Fruit fly (Drosophila melanogaster): ENCODE results near the gene Acbp3.

Gene Acbp3

DNA sequence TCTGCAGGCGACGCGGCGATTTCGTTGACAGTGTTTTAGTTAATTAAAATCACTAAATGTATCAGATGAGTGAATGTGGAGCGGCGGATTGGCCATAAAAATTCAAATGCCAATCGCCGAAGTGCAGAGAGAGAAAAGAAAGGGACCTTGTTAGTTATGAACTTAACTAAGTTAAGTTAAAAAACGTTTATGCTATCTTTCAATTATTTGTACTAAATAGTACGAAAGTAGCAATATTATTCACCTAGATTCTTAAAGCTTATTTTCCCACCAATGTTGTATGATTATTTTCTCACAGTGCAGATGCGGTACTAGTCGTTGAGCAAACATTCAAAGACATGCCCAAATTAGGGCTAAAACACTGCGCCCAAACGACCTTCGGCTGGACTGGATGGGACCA, 39.9 kb upstream of the Acbp3 start (continued):
- peak; percentile 56 for TF ChIP-seq CG4730 (GFP tag; IDR thresholded peaks at IDR 0.05)
- no peak for TF ChIP-seq Hand (GFP tag; optimal IDR thresholded peaks at IDR 0.05)
- no peak for TF ChIP-seq CG15601 (tag; optimal IDR thresholded peaks at IDR 0.05)
- peak; percentile 48 for TF ChIP-seq Hmr (GFP tag; optimal IDR thresholded peaks at IDR 0.05)
- peak in 1 of 2 experiments; percentile 74 for TF ChIP-seq Hr51 (GFP tag; optimal IDR thresholded peaks at IDR 0.05)
- TF ChIP-seq CG31441 (GFP tag; IDR thresholded peaks at IDR 0.05): peak; percentile 81
- no peak for TF ChIP-seq Opbp (GFP tag; IDR thresholded peaks at IDR 0.05; ENCODE audit: partially characterized antibody)
- TF ChIP-seq Mes4 (GFP tag; optimal IDR thresholded peaks at IDR 0.05): no peak
- peak; percentile 59 for TF ChIP-seq onecut (GFP tag; IDR thresholded peaks at IDR 0.05)
- peak; percentile 79 for TF ChIP-seq ttk (GFP tag; IDR thresholded peaks at IDR 0.05)
- TF ChIP-seq klu (GFP tag; IDR thresholded peaks at IDR 0.05): peak; percentile 37; the same call in 1 of the 2 replicates
- no peak for TF ChIP-seq Doc3 (GFP tag; IDR thresholded peaks at IDR 0.05; ENCODE audit: partially characterized antibody)
- TF ChIP-seq ATbp (GFP tag; optimal IDR thresholded peaks at IDR 0.05): peak; percentile 41
- TF ChIP-seq CG1233 (GFP tag; optimal IDR thresholded peaks at IDR 0.05): peak; percentile 33
- TF ChIP-seq CG15514 (GFP tag; optimal IDR thresholded peaks at IDR 0.05): peak; percentile 30
- TF ChIP-seq ems (GFP tag; optimal IDR thresholded peaks at IDR 0.05): peak; percentile 62
- TF ChIP-seq Hey (tag; optimal IDR thresholded peaks at IDR 0.05): no peak
- TF ChIP-seq dimm (GFP tag; IDR thresholded peaks at IDR 0.05): no peak
- no peak for TF ChIP-seq crol (GFP tag; IDR thresholded peaks at IDR 0.05)
- TF ChIP-seq CG7928 (GFP tag; optimal IDR thresholded peaks at IDR 0.05): no peak
- TF ChIP-seq HHEX (GFP tag; optimal IDR thresholded peaks at IDR 0.05): peak; percentile 70
- no peak for TF ChIP-seq CG11723 (GFP tag; optimal IDR thresholded peaks at IDR 0.05)
- TF ChIP-seq CG12236 (GFP tag; optimal IDR thresholded peaks at IDR 0.05): no peak
- TF ChIP-seq knrl (GFP tag; IDR thresholded peaks at IDR 0.05; ENCODE audit: partially characterized antibody): no peak
- peak; percentile 69 for TF ChIP-seq CG18599 (GFP tag; optimal IDR thresholded peaks at IDR 0.05)
- no peak for TF ChIP-seq chinmo (GFP tag; IDR thresholded peaks at IDR 0.05; ENCODE audit: partially characterized antibody)
- TF ChIP-seq her (GFP tag; optimal IDR thresholded peaks at IDR 0.05): peak; percentile 24
- peak; percentile 18 for TF ChIP-seq CG15696 (tag; optimal IDR thresholded peaks at IDR 0.05)
- TF ChIP-seq CG31224 (GFP tag; IDR thresholded peaks at IDR 0.05): no peak
- TF ChIP-seq usp (GFP tag; optimal IDR thresholded peaks at IDR 0.05): no peak
- peak; percentile 74 for TF ChIP-seq CG1603 (tag; optimal IDR thresholded peaks at IDR 0.05)
- TF ChIP-seq B-H1 (GFP tag; IDR thresholded peaks at IDR 0.05): peak; percentile 69
- no peak for TF ChIP-seq fd102C (GFP tag; optimal IDR thresholded peaks at IDR 0.05)
- peak; percentile 8 for TF ChIP-seq CG9727 (GFP tag; optimal IDR thresholded peaks at IDR 0.05)
- TF ChIP-seq Dfd (GFP tag; optimal IDR thresholded peaks at IDR 0.05): no peak
- TF ChIP-seq CG3065 (GFP tag; optimal IDR thresholded peaks at IDR 0.05): no peak
- TF ChIP-seq D (optimal IDR thresholded peaks at IDR 0.05): no peak
- peak; percentile 37 for TF ChIP-seq D (GFP tag; optimal IDR thresholded peaks at IDR 0.05)
- no peak for TF ChIP-seq twi (tag; optimal IDR thresholded peaks at IDR 0.05)
- peak; percentile 74 for TF ChIP-seq Fer1 (GFP tag; optimal IDR thresholded peaks at IDR 0.05)
- peak; percentile 50; the same call in 1 of the 2 replicates for TF ChIP-seq CG4360 (GFP tag; IDR thresholded peaks at IDR 0.05)
- TF ChIP-seq Dll (GFP tag; IDR thresholded peaks at IDR 0.05; ENCODE audit: partially characterized antibody): no peak
- no peak for TF ChIP-seq bbx (GFP tag; IDR thresholded peaks at IDR 0.05; ENCODE audit: partially characterized antibody)
- no peak for TF ChIP-seq cg (GFP tag; optimal IDR thresholded peaks at IDR 0.05)
- peak; percentile 67 for TF ChIP-seq CG7372 (GFP tag; IDR thresholded peaks at IDR 0.05)
- TF ChIP-seq jigr1 (GFP tag; IDR thresholded peaks at IDR 0.05): peak; percentile 63; the same call in 1 of the 3 replicates
- TF ChIP-seq tll (GFP tag; optimal IDR thresholded peaks at IDR 0.05): no peak
- peak; percentile 71 for TF ChIP-seq Rfx (GFP tag; IDR thresholded peaks at IDR 0.05)
- TF ChIP-seq NC2β (GFP tag; optimal IDR thresholded peaks at IDR 0.05): no peak
- peak; percentile 53 for TF ChIP-seq CoRest (tag; optimal IDR thresholded peaks at IDR 0.05)

Data from whole organism, embryonic.